Worm (Caenorhabditis elegans): ENCODE results near the gene C28H8.8.

The C28H8.8 gene

DNA sequence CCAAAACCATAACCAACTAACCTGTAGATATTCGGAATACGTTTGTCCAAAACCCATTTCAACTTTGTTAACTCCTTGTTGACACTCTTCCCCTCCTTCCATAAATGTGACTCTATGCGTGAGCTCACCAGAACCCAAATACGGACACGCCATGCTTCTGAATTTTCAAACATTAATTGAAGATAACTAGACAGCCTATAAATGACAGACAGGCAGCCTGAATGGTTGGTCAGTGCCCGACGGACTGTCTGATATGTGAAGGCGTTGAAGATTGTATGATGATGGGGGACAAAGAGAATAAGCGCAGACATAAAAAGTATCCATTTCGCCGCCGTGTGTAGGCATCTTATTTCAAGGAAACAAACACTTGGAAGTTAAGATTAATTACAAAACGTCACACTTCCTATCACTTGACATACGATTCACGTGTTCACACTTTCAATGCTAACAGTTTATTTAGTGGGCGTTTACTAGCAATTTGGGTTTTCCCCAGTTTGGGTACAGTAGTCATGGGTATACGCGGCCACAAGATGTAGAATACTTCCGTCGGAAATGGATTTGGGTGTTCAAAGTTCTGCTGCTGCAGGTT lies 31.3 kb upstream of the C28H8.8 start, which contains the start of the genes tdo-2 and C28H8.2 (continued):
- no peak for TF ChIP-seq lin-15B (tag; optimal IDR thresholded peaks at IDR 0.05)
- no peak for TF ChIP-seq hpl-2 (GFP tag; optimal IDR thresholded peaks at IDR 0.05)
- no peak for TF ChIP-seq nhr-77 (tag; optimal IDR thresholded peaks at IDR 0.05)
- peak; percentile 75 for TF ChIP-seq snu-23 (GFP tag; optimal IDR thresholded peaks at IDR 0.05)
- TF ChIP-seq ceh-82 (tag; optimal IDR thresholded peaks at IDR 0.05), result no peak
- TF ChIP-seq nhr-237 (tag; optimal IDR thresholded peaks at IDR 0.05), result no peak
- peak; percentile 4 for TF ChIP-seq C16A3.4 (tag; optimal IDR thresholded peaks at IDR 0.05)
- no peak for TF ChIP-seq nhr-12 (tag; optimal IDR thresholded peaks at IDR 0.05)

DNA sequence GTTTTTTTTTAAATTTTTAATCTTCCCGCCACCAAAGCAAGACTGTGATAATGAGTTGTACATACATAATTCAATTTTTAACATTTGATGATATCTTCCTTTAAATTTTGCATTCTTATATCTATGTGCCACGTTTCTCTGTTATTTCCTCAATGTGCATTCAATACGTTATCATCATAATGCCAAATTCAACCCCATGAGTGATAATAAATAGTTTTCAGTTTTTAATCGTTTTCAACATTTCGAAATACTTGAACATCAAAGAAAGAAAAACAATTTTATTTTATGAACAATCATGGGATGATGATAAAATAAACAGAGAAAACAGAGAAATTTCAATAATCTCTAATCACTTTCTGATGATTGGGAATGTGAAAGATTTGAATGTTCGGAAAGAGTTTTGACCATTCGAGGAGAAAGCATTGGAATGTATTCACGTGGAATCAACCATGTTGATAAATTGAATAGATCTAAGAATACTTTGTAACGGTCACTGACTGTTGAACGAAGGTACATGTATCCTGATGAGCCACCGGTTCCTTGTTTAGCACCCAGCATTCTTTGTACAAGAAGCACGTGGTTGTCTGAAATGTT lies 28.9 kb upstream of the C28H8.8 start:
- TF ChIP-seq sox-4 (tag; optimal IDR thresholded peaks at IDR 0.05) (no peak), tlp-1 (tag; optimal IDR thresholded peaks at IDR 0.05) (no peak), nhr-90 (tag; optimal IDR thresholded peaks at IDR 0.05; ENCODE audit: poor library complexity) (peak; percentile 75), nhr-47 (tag; optimal IDR thresholded peaks at IDR 0.05) (peak; percentile 12), nhr-85 (tag) (peak; percentile 40), ztf-4 (tag; optimal IDR thresholded peaks at IDR 0.05) (peak; percentile 11), lin-14 (GFP tag; optimal IDR thresholded peaks at IDR 0.05) (peak; percentile 16), efl-1 (optimal IDR thresholded peaks at IDR 0.05) (peak in 1 of 2 experiments; percentile 21), efl-1 (GFP tag; optimal IDR thresholded peaks at IDR 0.05 in 1 of 2) (peak in 1 of 2 experiments; percentile 70), lin-35 (GFP tag; optimal IDR thresholded peaks at IDR 0.05) (peak in 1 of 2 experiments; percentile 57), fos-1 (tag; optimal IDR thresholded peaks at IDR 0.05) (no peak), nhr-77 (tag; optimal IDR thresholded peaks at IDR 0.05) (no peak), aha-1 (tag; optimal IDR thresholded peaks at IDR 0.05) (no peak), C16A3.4 (tag; optimal IDR thresholded peaks at IDR 0.05) (peak; percentile 22), swsn-7 (tag; optimal IDR thresholded peaks at IDR 0.05) (no peak), snu-23 (GFP tag; optimal IDR thresholded peaks at IDR 0.05) (peak; percentile 21), nhr-20 (tag; optimal IDR thresholded peaks at IDR 0.05) (peak; percentile 27), lsy-2 (tag; optimal IDR thresholded peaks at IDR 0.05) (peak in 1 of 2 experiments; percentile 34), ama-1 (optimal IDR thresholded peaks at IDR 0.05) (peak; percentile 43), pqm-1 (tag; optimal IDR thresholded peaks at IDR 0.05) (peak; percentile 34), snpc-4 (tag; optimal IDR thresholded peaks at IDR 0.05) (no peak), dsc-1 (tag; optimal IDR thresholded peaks at IDR 0.05) (no peak), pax-3 (tag; optimal IDR thresholded peaks at IDR 0.05) (peak; percentile 9), nhr-71 (tag; optimal IDR thresholded peaks at IDR 0.05) (peak; percentile 59), elt-2 (tag; optimal IDR thresholded peaks at IDR 0.05) (peak; percentile 67)

DNA sequence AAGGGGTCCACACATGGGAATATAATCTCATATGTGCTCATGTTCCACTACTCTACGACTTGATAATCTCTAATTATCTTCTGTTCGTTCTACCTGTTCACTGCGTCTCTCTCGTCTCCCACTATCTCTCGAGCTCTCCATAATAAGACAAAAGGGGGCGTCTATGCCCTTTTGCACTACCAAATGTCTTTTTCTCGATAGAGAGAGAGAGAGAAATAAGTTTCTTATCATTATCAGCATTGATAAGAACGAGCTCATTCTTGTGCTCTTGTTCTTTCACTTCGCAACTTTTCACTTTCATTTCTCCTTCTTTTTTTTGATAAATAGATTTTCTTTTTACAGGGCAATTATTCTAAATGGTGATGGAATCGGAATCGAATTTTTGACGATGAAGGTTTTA lies 27.4 kb upstream of the C28H8.8 start:
- TF ChIP-seq efl-1 (optimal IDR thresholded peaks at IDR 0.05) (no peak), efl-1 (GFP tag; optimal IDR thresholded peaks at IDR 0.05 in 1 of 2) (peak in 1 of 2 experiments; percentile 55), C04F5.9 (tag; optimal IDR thresholded peaks at IDR 0.05) (no peak), mep-1 (tag; optimal IDR thresholded peaks at IDR 0.05) (no peak), unc-98 (GFP tag; IDR thresholded peaks at IDR 0.05) (no peak), elt-2 (tag; optimal IDR thresholded peaks at IDR 0.05) (peak; percentile 34), lin-35 (GFP tag; optimal IDR thresholded peaks at IDR 0.05) (peak in 1 of 2 experiments; percentile 31), nhr-76 (tag; optimal IDR thresholded peaks at IDR 0.05) (no peak)

DNA sequence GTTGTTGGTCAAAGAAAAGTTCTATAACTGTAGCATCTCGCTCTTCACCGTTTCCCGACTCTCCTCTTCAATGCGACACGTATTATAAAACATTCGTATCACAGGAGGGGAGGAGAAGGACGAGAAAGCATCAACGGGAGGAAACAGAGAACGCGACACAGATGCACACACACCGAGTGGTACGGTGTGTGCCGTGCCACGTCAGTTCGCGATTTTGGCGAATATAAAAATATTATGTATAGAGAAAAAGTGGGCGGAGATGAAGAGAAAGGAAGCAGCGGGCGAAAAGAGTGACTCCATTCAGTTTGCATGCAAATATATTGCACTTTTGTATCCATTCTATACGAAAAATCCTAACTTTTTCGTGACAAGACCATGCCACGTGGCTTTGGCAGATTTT lies 26.1 kb upstream of the C28H8.8 start:
- TF ChIP-seq nhr-237 (tag; optimal IDR thresholded peaks at IDR 0.05) (no peak), fkh-8 (tag; optimal IDR thresholded peaks at IDR 0.05) (no peak), sup-37 (GFP tag; optimal IDR thresholded peaks at IDR 0.05) (no peak), jun-1 (tag; optimal IDR thresholded peaks at IDR 0.05) (no peak), isw-1 (GFP tag; IDR thresholded peaks at IDR 0.05) (no peak), elt-2 (tag; optimal IDR thresholded peaks at IDR 0.05) (peak; percentile 14), mep-1 (tag; optimal IDR thresholded peaks at IDR 0.05) (no peak), sptf-1 (tag; optimal IDR thresholded peaks at IDR 0.05) (no peak), blmp-1 (tag; optimal IDR thresholded peaks at IDR 0.05) (no peak)
